Worm (Caenorhabditis elegans) whole organism, L4/young adult: ENCODE data around the gene cpx-2.

ENCODE experiments used
- W03F9.2 ChIP-seq: fragments of 150-350 bp; optimal IDR thresholded peaks from 2 replicates; lab custom pipeline; 2014; ENCODE audit warnings: missing biosample characterization, missing genetic modification characterization
- him-1 ChIP-seq: sonication (generic microtip); optimal IDR thresholded peaks from 2 replicates; lab custom pipeline; 2016; ENCODE audit warnings: missing genotype, missing genetic modification reagents, missing genetic modification characterization, missing compliant biosample characterization

ce11 chrX:13059984-13060383 is 11.0 kb downstream of the cpx-2 start:
- TF ChIP-seq W03F9.2 (tag; lab: Kevin White, UChicago) (no peak), him-1 (tag; lab: Kevin White, UChicago) (no peak)
